Worm (Caenorhabditis elegans): ENCODE data around the gene swsn-6.

The swsn-6 gene

ce11 chrIV:5382609-5383008 is 12.2 kb upstream of the swsn-6 start, which contains the start of gene F41H10.1:
Gene F41H10.1 (plus strand): TSS chrIV:5382909.
- no peak for TF ChIP-seq unc-62 (GFP tag; optimal IDR thresholded peaks at IDR 0.05)

- no peak for TF ChIP-seq unc-62 (GFP tag; optimal IDR thresholded peaks at IDR 0.05)
Observed at ce11 chrIV:5385020-5385419, 9.8 kb upstream of the swsn-6 start, which contains the start of gene F41H10.12. Gene F41H10.12 (plus strand): TSS chrIV:5385320.

- no peak for TF ChIP-seq unc-62 (GFP tag; optimal IDR thresholded peaks at IDR 0.05)
Observed at ce11 chrIV:5388477-5389065, 6.3 kb upstream of the swsn-6 start, which contains the start of gene elo-6. Gene elo-6 (minus strand): TSS chrIV:5388559.

ce11 chrIV:5389951-5390350 is 4.9 kb upstream of the swsn-6 start:
- no peak for TF ChIP-seq unc-62 (GFP tag; optimal IDR thresholded peaks at IDR 0.05)

ce11 chrIV:5391507-5392057 is 3.3 kb upstream of the swsn-6 start, which contains the start of the genes htp-1 and ZK616.5:
Gene htp-1 (minus strand): TSS chrIV:5391557.
Gene ZK616.5 (plus strand): TSS chrIV:5391929.
- TF ChIP-seq unc-62 (GFP tag; optimal IDR thresholded peaks at IDR 0.05) = no peak

- TF ChIP-seq unc-62 (GFP tag; optimal IDR thresholded peaks at IDR 0.05) = no peak
Observed at ce11 chrIV:5393566-5393965, 1.3 kb upstream of the swsn-6 start.

ce11 chrIV:5396769-5397168 is 1.9 kb downstream of the swsn-6 start, which contains the start of gene ZK616.3:
Gene ZK616.3 (plus strand): TSS chrIV:5397069.
- no peak for TF ChIP-seq unc-62 (GFP tag; optimal IDR thresholded peaks at IDR 0.05)

ce11 chrIV:5397539-5397938 is 2.7 kb downstream of the swsn-6 start, which contains the start of gene ZK616.2:
Gene ZK616.2 (plus strand): TSS chrIV:5397839.
- TF ChIP-seq unc-62 (GFP tag; optimal IDR thresholded peaks at IDR 0.05) = no peak

- no peak for TF ChIP-seq unc-62 (GFP tag; optimal IDR thresholded peaks at IDR 0.05)
Observed at ce11 chrIV:5400609-5401008, 5.8 kb downstream of the swsn-6 start, which contains the start of gene ZK616.1. Gene ZK616.1 (plus strand): TSS chrIV:5400909.

ce11 chrIV:5405345-5405744 is 10.5 kb downstream of the swsn-6 start, which contains the start of gene ZK616.61:
Gene ZK616.61 (plus strand): TSS chrIV:5405645.
- no peak for TF ChIP-seq unc-62 (GFP tag; optimal IDR thresholded peaks at IDR 0.05)

- TF ChIP-seq unc-62 (GFP tag; optimal IDR thresholded peaks at IDR 0.05) = no peak
Observed at ce11 chrIV:5409112-5409511, 14.3 kb downstream of the swsn-6 start.

ce11 chrIV:5411120-5411519 is 16.3 kb downstream of the swsn-6 start, which contains the start of gene ZK616.65:
Gene ZK616.65 (minus strand): TSS chrIV:5411220.
- no peak for TF ChIP-seq unc-62 (GFP tag; optimal IDR thresholded peaks at IDR 0.05)

- no peak for TF ChIP-seq unc-62 (GFP tag; optimal IDR thresholded peaks at IDR 0.05)
Observed at ce11 chrIV:5411641-5412337, 17.0 kb downstream of the swsn-6 start, which contains the start of gene ZK616.8. Gene ZK616.8 (minus strand): TSS chrIV:5412193.

- no peak for TF ChIP-seq unc-62 (GFP tag; optimal IDR thresholded peaks at IDR 0.05)
Observed at ce11 chrIV:5415696-5416095, 20.9 kb downstream of the swsn-6 start, which contains the start of gene spp-7. Gene spp-7 (minus strand): TSS chrIV:5415796.

- no peak for TF ChIP-seq unc-62 (GFP tag; optimal IDR thresholded peaks at IDR 0.05)
Observed at ce11 chrIV:5419122-5419521, 24.3 kb downstream of the swsn-6 start, which contains the start of gene ehn-3. Gene ehn-3 (minus strand): TSS chrIV:5419222.

- no peak for TF ChIP-seq unc-62 (GFP tag; optimal IDR thresholded peaks at IDR 0.05)
Observed at ce11 chrIV:5438705-5439104, 43.9 kb downstream of the swsn-6 start, which contains the start of gene mgl-3. Gene mgl-3 (plus strand): TSS chrIV:5439005.

Measured in whole organism, dauer.